Worm (Caenorhabditis elegans) whole organism, young adult: ENCODE data around the gene F41H8.2.

Experiments used
- C17E4.6 ChIP-seq: fragments of 200-800 bp; sonication (Bioruptor generic); IDR thresholded peaks from 2 replicates; pipeline ENCODE4 v1.3.6; 2022; ENCODE audit warnings: missing genetic modification reagents, missing genetic modification characterization, missing compliant biosample characterization
- F22D6.2 ChIP-seq: sonication (generic microtip); optimal IDR thresholded peaks from 2 replicates; lab custom pipeline; 2016; ENCODE audit warnings: mild to moderate bottlenecking, missing genetic modification characterization, missing compliant biosample characterization
- F39B2.1 ChIP-seq: fragments of 200-800 bp; sonication (Bioruptor generic); IDR thresholded peaks from 2 replicates; pipeline ENCODE4 v1.3.6; 2022; ENCODE audit warnings: missing genetic modification reagents, missing genetic modification characterization, missing compliant biosample characterization
- F52B5.7 ChIP-seq: sonication (generic microtip); optimal IDR thresholded peaks from 2 replicates; lab custom pipeline; 2016; ENCODE audit warnings: mild to moderate bottlenecking, missing genetic modification characterization, missing compliant biosample characterization
- F57C9.4 ChIP-seq: sonication (generic microtip); optimal IDR thresholded peaks from 2 replicates; lab custom pipeline; 2017; ENCODE audit warnings: mild to moderate bottlenecking, missing genetic modification characterization, missing compliant biosample characterization
- Y56A3A.18 ChIP-seq: fragments of 200-800 bp; sonication (Bioruptor generic); IDR thresholded peaks from 2 replicates; pipeline ENCODE4 v1.3.6; 2022; ENCODE audit warnings: missing genetic modification reagents, missing genetic modification characterization, missing compliant biosample characterization
- ZK185.1 ChIP-seq: sonication (generic microtip); optimal IDR thresholded peaks from 2 replicates; lab custom pipeline; 2016; ENCODE audit warnings: mild to moderate bottlenecking, missing genetic modification characterization, missing compliant biosample characterization; ENCODE audit not compliant: poor library complexity, severe bottlenecking
- ama-1 ChIP-seq, 3 experiments: fragments of 150-350 bp in 1 of 3; sonication (generic microtip) in 2 of 3; optimal IDR thresholded peaks; 2 replicates each; lab custom pipeline; 2014 to 2018; ENCODE audit warnings: missing biosample characterization in 2 of 3, missing genetic modification characterization in 2 of 3, missing genetic modification reagents in 2 of 3
- aptf-2 ChIP-seq: fragments of 200-800 bp; sonication (Bioruptor generic); conservative IDR thresholded peaks from 2 replicates; pipeline ENCODE4 v1.3.6; 2022; ENCODE audit warnings: missing genetic modification reagents, missing genetic modification characterization, missing compliant biosample characterization
- atf-7 ChIP-seq: sonication (generic microtip); optimal IDR thresholded peaks from 2 replicates; lab custom pipeline; 2017; ENCODE audit warnings: mild to moderate bottlenecking, missing genetic modification characterization, missing compliant biosample characterization
- athp-1 ChIP-seq: sonication (generic microtip); optimal IDR thresholded peaks from 2 replicates; lab custom pipeline; 2017; ENCODE audit warnings: mild to moderate bottlenecking, missing genetic modification characterization, missing compliant biosample characterization
- attf-6 ChIP-seq: fragments of 200-800 bp; sonication (Bioruptor generic); IDR thresholded peaks from 2 replicates; pipeline ENCODE4 v1.3.6; 2022; ENCODE audit warnings: missing genetic modification reagents, missing genetic modification characterization, missing compliant biosample characterization
- bed-2 ChIP-seq: fragments of 200-800 bp; sonication (Bioruptor generic); IDR thresholded peaks from 2 replicates; pipeline ENCODE4 v1.3.6; 2022; ENCODE audit warnings: missing genetic modification reagents, missing genetic modification characterization, missing compliant biosample characterization
- ceh-100 ChIP-seq: fragments of 200-800 bp; sonication (Bioruptor generic); IDR thresholded peaks from 2 replicates; pipeline ENCODE4 v1.3.6; 2022; ENCODE audit warnings: missing genetic modification reagents, missing genetic modification characterization, missing compliant biosample characterization
- ceh-27 ChIP-seq: fragments of 200-800 bp; sonication (Bioruptor generic); optimal IDR thresholded peaks from 2 replicates; lab custom pipeline; 2018; ENCODE audit warnings: mild to moderate bottlenecking, missing genetic modification characterization, moderate library complexity, missing compliant biosample characterization
- ceh-58 ChIP-seq: fragments of 200-800 bp; sonication (Bioruptor generic); IDR thresholded peaks from 2 replicates; pipeline ENCODE4 v1.3.6; 2022; ENCODE audit warnings: missing genetic modification characterization, missing compliant biosample characterization
- dpff-1 ChIP-seq: sonication (generic microtip); optimal IDR thresholded peaks from 2 replicates; lab custom pipeline; 2017; ENCODE audit warnings: mild to moderate bottlenecking, missing genetic modification characterization, missing compliant biosample characterization
- egl-18 ChIP-seq: fragments of 200-800 bp; sonication (Bioruptor generic); IDR thresholded peaks from 2 replicates; pipeline ENCODE4 v1.3.6; 2022; ENCODE audit warnings: missing genetic modification reagents, missing genetic modification characterization, missing compliant biosample characterization
- ekl-4 ChIP-seq: fragments of 200-800 bp; sonication (Bioruptor generic); IDR thresholded peaks from 2 replicates; pipeline ENCODE4 v1.3.6; 2022; ENCODE audit warnings: missing genetic modification reagents, missing genetic modification characterization, missing compliant biosample characterization
- ets-4 ChIP-seq: fragments of 200-800 bp; sonication (Bioruptor generic); optimal IDR thresholded peaks from 2 replicates; lab custom pipeline; 2018; ENCODE audit warnings: mild to moderate bottlenecking, missing genetic modification characterization, missing compliant biosample characterization
- fkh-3 ChIP-seq: sonication (generic microtip); optimal IDR thresholded peaks from 2 replicates; lab custom pipeline; 2016; ENCODE audit warnings: mild to moderate bottlenecking, missing genetic modification characterization, missing compliant biosample characterization
- him-1 ChIP-seq: sonication (generic microtip); optimal IDR thresholded peaks from 2 replicates; lab custom pipeline; 2016; ENCODE audit warnings: missing genotype, missing genetic modification reagents, missing genetic modification characterization, missing compliant biosample characterization
- hlh-12 ChIP-seq: sonication (generic microtip); optimal IDR thresholded peaks from 2 replicates; lab custom pipeline; 2016; ENCODE audit warnings: missing genetic modification characterization, missing compliant biosample characterization
- hlh-26 ChIP-seq: fragments of 200-800 bp; sonication (Bioruptor generic); conservative IDR thresholded peaks from 2 replicates; pipeline ENCODE4 v1.3.6; 2022; ENCODE audit warnings: missing genetic modification reagents, missing genetic modification characterization, missing compliant biosample characterization
- hrde-1 ChIP-seq: sonication (generic microtip); optimal IDR thresholded peaks from 2 replicates; lab custom pipeline; 2016; ENCODE audit warnings: missing genetic modification characterization, mild to moderate bottlenecking, missing compliant biosample characterization, moderate library complexity, missing genotype, missing genetic modification reagents, borderline replicate concordance
- lin-26 ChIP-seq: fragments of 200-800 bp; sonication (Bioruptor generic); IDR thresholded peaks from 2 replicates; pipeline ENCODE4 v1.3.6; 2022; ENCODE audit warnings: missing genetic modification reagents, missing genetic modification characterization, missing compliant biosample characterization
- lin-54 ChIP-seq: fragments of 200-800 bp; sonication (Bioruptor generic); optimal IDR thresholded peaks from 2 replicates; lab custom pipeline; 2018; ENCODE audit warnings: mild to moderate bottlenecking, missing genetic modification characterization, missing compliant biosample characterization
- lsy-27 ChIP-seq: sonication (generic microtip); optimal IDR thresholded peaks from 2 replicates; lab custom pipeline; 2017; ENCODE audit warnings: missing genetic modification characterization, mild to moderate bottlenecking, missing compliant biosample characterization, antibody characterized with exemption, missing genotype, borderline replicate concordance; ENCODE audit not compliant: insufficient read depth
- madf-10 ChIP-seq: sonication (generic microtip); optimal IDR thresholded peaks from 2 replicates; lab custom pipeline; 2016; ENCODE audit warnings: mild to moderate bottlenecking, missing genetic modification characterization, missing compliant biosample characterization
- mel-28 ChIP-seq: sonication (generic microtip); optimal IDR thresholded peaks from 2 replicates; lab custom pipeline; 2016; ENCODE audit warnings: borderline replicate concordance, mild to moderate bottlenecking, missing genetic modification characterization, missing compliant biosample characterization
- nfya-1 ChIP-seq: sonication (generic microtip); optimal IDR thresholded peaks from 2 replicates; lab custom pipeline; 2017; ENCODE audit warnings: antibody characterized with exemption, missing compliant biosample characterization, missing genetic modification characterization, borderline replicate concordance; ENCODE audit not compliant: insufficient read depth
- nfyb-1 ChIP-seq: fragments of 200-800 bp; sonication (Bioruptor generic); IDR thresholded peaks from 2 replicates; pipeline ENCODE4 v1.3.6; 2022; ENCODE audit warnings: missing genetic modification reagents, missing genetic modification characterization, missing compliant biosample characterization
- nhr-179 ChIP-seq: sonication (generic microtip); optimal IDR thresholded peaks from 2 replicates; lab custom pipeline; 2016; ENCODE audit warnings: mild to moderate bottlenecking, missing genetic modification characterization, missing compliant biosample characterization
- nhr-80 ChIP-seq: sonication (generic microtip); optimal IDR thresholded peaks from 2 replicates; lab custom pipeline; 2016; ENCODE audit warnings: missing genetic modification characterization, missing compliant biosample characterization
- rcor-1 ChIP-seq: fragments of 200-800 bp; sonication (Bioruptor generic); IDR thresholded peaks from 2 replicates; pipeline ENCODE4 v1.3.6; 2022; ENCODE audit warnings: missing genetic modification reagents, missing genetic modification characterization, missing compliant biosample characterization
- sdz-38 ChIP-seq: sonication (generic microtip); optimal IDR thresholded peaks from 2 replicates; lab custom pipeline; 2016; ENCODE audit warnings: missing genotype, missing genetic modification characterization, missing compliant biosample characterization
- zfh-2 ChIP-seq: fragments of 200-800 bp; sonication (Bioruptor generic); conservative IDR thresholded peaks from 2 replicates; pipeline ENCODE4 v1.3.6; 2022; ENCODE audit warnings: missing genetic modification reagents, missing genetic modification characterization, missing compliant biosample characterization
- ztf-22 ChIP-seq: fragments of 200-800 bp; sonication (Bioruptor generic); optimal IDR thresholded peaks from 2 replicates; lab custom pipeline; 2018; ENCODE audit warnings: mild to moderate bottlenecking, missing genetic modification characterization, moderate library complexity, missing compliant biosample characterization
- ztf-25 ChIP-seq: fragments of 200-800 bp; sonication (Bioruptor generic); IDR thresholded peaks from 2 replicates; pipeline ENCODE4 v1.3.6; 2022; ENCODE audit warnings: missing genetic modification reagents, missing genetic modification characterization, missing compliant biosample characterization

Gene F41H8.2

DNA sequence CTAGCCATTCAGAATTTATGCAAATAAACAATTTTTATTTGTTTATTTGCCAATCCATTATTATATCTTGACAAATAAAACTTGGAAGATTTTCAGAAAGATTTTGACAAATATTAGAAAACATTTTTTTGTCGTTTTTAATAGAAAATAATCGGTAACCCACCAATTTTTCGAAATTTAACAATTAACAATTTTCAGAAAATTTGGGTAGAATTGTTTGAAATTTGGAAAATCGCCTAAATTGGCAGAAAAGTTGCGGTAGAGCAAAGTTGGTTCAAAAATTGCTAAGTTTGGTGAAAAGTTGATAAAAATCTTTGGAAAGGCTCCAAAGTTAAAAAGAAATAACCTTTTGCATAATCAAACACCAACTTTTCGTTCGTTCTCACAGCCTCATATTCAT lies 17.9 kb upstream of the F41H8.2 start:
- TF ChIP-seq F52B5.7 (tag; lab: Kevin White, UChicago) (no peak), madf-10 (tag; lab: Kevin White, UChicago) (no peak), lsy-27 (no peak), nhr-80 (no peak), hlh-12 (no peak), F22D6.2 (tag; lab: Kevin White, UChicago) (no peak), F57C9.4 (tag; lab: Kevin White, UChicago) (no peak), Y56A3A.18 (GFP tag; lab: Robert Waterston, UW) (no peak), bed-2 (no peak), mel-28 (tag; lab: Kevin White, UChicago) (no peak), ZK185.1 (tag; lab: Kevin White, UChicago) (no peak)

DNA sequence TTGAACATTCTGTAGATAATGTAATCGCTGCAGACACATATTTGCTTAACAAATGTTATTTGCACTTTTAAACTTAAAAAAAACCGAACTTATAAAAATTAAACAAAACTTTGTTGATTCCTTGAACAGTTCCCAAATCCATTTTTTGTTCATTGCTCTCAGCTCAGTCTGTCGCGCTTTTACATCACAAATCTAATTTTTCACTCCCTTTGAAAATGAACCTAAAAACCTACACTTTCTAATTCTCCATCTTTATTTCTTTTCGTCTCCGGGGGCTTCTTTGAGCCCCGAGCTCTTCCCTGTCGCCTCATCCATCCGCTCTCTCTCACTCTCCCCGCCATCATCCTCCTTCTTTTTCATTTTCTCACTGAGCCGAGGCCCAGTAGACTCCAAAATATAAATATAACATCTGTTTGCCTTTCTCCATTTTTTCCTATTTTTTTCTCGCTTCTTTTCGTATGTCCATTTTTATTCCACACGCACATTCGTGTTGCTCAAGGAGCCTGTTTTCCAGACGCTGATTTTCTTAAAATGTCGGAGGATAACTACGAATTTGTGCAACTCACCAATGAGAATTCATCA lies 15.8 kb upstream of the F41H8.2 start, which contains the start of gene R13D11.4:
Gene R13D11.4, plus strand, starts transcription at position 532 of the 582 bp plus-strand sequence.
- TF ChIP-seq ztf-22 (GFP tag; lab: Kevin White, UChicago) = no peak
- no peak for TF ChIP-seq ama-1 (optimal IDR thresholded peaks at IDR 0.05; lab: Kevin White, UChicago)
- TF ChIP-seq ama-1 (GFP tag; optimal IDR thresholded peaks at IDR 0.05; lab: Kevin White, UChicago) = no peak
- no peak for TF ChIP-seq atf-7 (tag; lab: Kevin White, UChicago)
- no peak for TF ChIP-seq aptf-2 (GFP tag; lab: Robert Waterston, UW)
- no peak for TF ChIP-seq C17E4.6 (GFP tag; lab: Robert Waterston, UW)
- no peak for TF ChIP-seq ztf-25
- no peak for TF ChIP-seq ekl-4 (GFP tag; lab: Robert Waterston, UW)
- no peak for TF ChIP-seq hlh-12
- TF ChIP-seq lin-54 = no peak
- TF ChIP-seq nfyb-1 (GFP tag; lab: Robert Waterston, UW) = no peak
- no peak for TF ChIP-seq fkh-3 (tag; lab: Kevin White, UChicago)

DNA sequence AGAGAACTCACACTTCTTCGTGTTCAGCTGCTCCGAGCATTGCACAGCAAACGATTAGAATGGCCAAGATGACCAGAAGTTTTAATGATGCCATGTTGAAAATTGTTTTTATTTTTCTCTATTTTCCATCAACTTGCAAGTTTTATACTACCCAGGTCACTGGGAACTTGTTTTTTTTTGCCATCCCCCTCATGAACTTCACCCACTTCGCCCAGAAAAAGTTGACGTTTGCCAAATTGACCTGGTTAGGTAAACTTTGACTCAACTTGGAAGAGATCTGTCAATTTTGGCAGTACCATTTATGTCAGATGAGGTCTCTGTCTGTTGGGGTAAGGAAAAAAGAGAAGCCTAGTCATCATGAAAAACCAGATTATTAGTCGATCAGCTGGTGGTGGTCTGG lies 13.1 kb upstream of the F41H8.2 start, which contains the start of gene R13D11.10:
Gene R13D11.10, minus strand, starts transcription at position 101 of the 400 bp plus-strand sequence.
- TF ChIP-seq F57C9.4 (tag; lab: Kevin White, UChicago) (no peak), ceh-58 (GFP tag; lab: Robert Waterston, UW) (no peak), egl-18 (GFP tag; lab: Robert Waterston, UW) (no peak)

DNA sequence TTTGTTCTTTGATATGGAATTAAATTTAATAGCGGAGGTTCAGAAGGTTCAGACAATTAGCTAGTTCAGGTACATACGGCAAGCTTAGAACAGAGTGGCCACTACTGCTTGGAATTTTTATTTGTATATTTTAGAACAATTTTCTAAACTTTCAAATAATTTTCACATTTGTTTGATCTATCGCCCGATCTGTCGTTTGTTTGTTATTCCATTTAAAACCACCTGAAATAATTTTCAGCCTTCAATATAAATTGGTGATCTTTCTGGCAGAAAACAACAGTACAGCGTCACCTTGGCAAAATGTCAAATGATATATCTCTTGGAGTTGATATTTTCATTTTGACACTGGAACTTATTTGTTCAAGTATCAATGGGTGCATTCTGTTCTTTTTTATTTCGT lies 11.5 kb upstream of the F41H8.2 start, which contains the start of gene R13D11.3:
Gene R13D11.3, plus strand, starts transcription at position 301 of the 400 bp plus-strand sequence.
- no peak for TF ChIP-seq lin-26 (GFP tag; lab: Robert Waterston, UW)
- no peak for TF ChIP-seq ceh-100 (GFP tag; lab: Robert Waterston, UW)
- no peak for TF ChIP-seq atf-7 (tag; lab: Kevin White, UChicago)
- TF ChIP-seq zfh-2 (GFP tag; lab: Robert Waterston, UW) = no peak
- TF ChIP-seq ceh-27 = no peak
- no peak for TF ChIP-seq nfya-1 (tag; lab: Kevin White, UChicago)
- no peak for TF ChIP-seq aptf-2 (GFP tag; lab: Robert Waterston, UW)
- TF ChIP-seq athp-1 = no peak
- TF ChIP-seq sdz-38 = no peak
- TF ChIP-seq nhr-179 = no peak
- TF ChIP-seq ZK185.1 (tag; lab: Kevin White, UChicago) = no peak
- no peak for TF ChIP-seq hrde-1 (tag; lab: Kevin White, UChicago)
- TF ChIP-seq rcor-1 (GFP tag; lab: Robert Waterston, UW) = no peak
- no peak for TF ChIP-seq hlh-26 (GFP tag; lab: Robert Waterston, UW)
- no peak for TF ChIP-seq attf-6
- no peak for TF ChIP-seq ets-4 (GFP tag; lab: Kevin White, UChicago)
- TF ChIP-seq him-1 (tag; lab: Kevin White, UChicago) = no peak
- TF ChIP-seq F39B2.1 (GFP tag; lab: Robert Waterston, UW) = no peak
- TF ChIP-seq dpff-1 = no peak
